Worm (Caenorhabditis elegans): ENCODE results near the gene ebp-2.

The ebp-2 gene

DNA sequence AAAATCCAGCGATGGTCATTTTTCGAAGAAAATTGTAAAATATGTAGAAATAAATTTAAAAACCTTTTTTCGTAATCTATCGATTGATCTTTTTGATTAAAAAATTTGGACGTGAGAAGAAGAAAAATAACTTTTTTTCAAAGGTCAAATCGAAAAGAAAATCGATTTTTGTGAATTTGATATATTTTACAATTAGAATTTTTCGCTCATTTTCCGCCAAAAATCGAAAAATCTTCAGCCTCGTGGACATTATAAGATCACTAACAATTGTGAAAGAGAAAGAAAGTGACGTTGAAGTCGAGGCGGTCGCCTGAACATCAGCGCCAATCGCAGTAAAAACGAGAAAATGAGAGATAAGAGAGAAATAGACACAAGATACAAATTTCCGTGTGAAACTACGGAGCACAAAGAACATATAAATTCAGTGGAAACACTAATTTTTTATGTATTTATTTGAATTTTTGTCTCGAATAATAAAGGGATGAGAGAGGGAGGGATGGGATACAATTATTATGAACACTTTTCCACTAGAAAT is 27.1 kb downstream of the ebp-2 start, which contains the start of gene cisd-1:
Gene cisd-1 (minus strand): TSS at position 51 of the 535 bp plus-strand sequence.
- TF ChIP-seq T20F7.1 (GFP tag; optimal IDR thresholded peaks at IDR 0.05): peak; percentile 26
- no peak for TF ChIP-seq egl-27 (tag; optimal IDR thresholded peaks at IDR 0.05)
- TF ChIP-seq pqm-1 (tag; optimal IDR thresholded peaks at IDR 0.05): peak; percentile 45
- no peak for TF ChIP-seq unc-130 (GFP tag; optimal IDR thresholded peaks at IDR 0.05)
- no peak for TF ChIP-seq fos-1 (tag; optimal IDR thresholded peaks at IDR 0.05)
- TF ChIP-seq madf-9 (GFP tag; conservative IDR thresholded peaks at IDR 0.05): no peak
- TF ChIP-seq mes-2 (tag; optimal IDR thresholded peaks at IDR 0.05; ENCODE audit: poor library complexity, severe bottlenecking): peak; percentile 11
- peak; percentile 2 for TF ChIP-seq nhr-77 (tag; optimal IDR thresholded peaks at IDR 0.05)
- TF ChIP-seq hif-1 (tag; optimal IDR thresholded peaks at IDR 0.05): peak in 1 of 2 experiments; percentile 49
- no peak for TF ChIP-seq saeg-2 (GFP tag; IDR thresholded peaks at IDR 0.05)
- no peak for TF ChIP-seq Y48G9A.11 (GFP tag; IDR thresholded peaks at IDR 0.05)
- TF ChIP-seq mdl-1 (tag; optimal IDR thresholded peaks at IDR 0.05): peak in 1 of 2 experiments; percentile 12
- TF ChIP-seq zip-11 (GFP tag; IDR thresholded peaks at IDR 0.05): no peak
- TF ChIP-seq nhr-42 (GFP tag; IDR thresholded peaks at IDR 0.05): no peak
- no peak for TF ChIP-seq daf-16 (GFP tag; optimal IDR thresholded peaks at IDR 0.05)
- TF ChIP-seq daf-16 (tag; optimal IDR thresholded peaks at IDR 0.05): peak; percentile 28
- TF ChIP-seq nhr-25 (tag; optimal IDR thresholded peaks at IDR 0.05; ENCODE audit: borderline replicate concordance, insufficient read depth): no peak
- no peak for TF ChIP-seq lin-13 (GFP tag; optimal IDR thresholded peaks at IDR 0.05)
- TF ChIP-seq mxl-3 (GFP tag; optimal IDR thresholded peaks at IDR 0.05): peak; percentile 49
- peak; percentile 98 for TF ChIP-seq nhr-28 (tag; optimal IDR thresholded peaks at IDR 0.05)
- peak; percentile 62 for TF ChIP-seq mep-1 (tag; optimal IDR thresholded peaks at IDR 0.05)
- peak; percentile 33; the same call in 1 of the 2 replicates for TF ChIP-seq dmd-6 (GFP tag; IDR thresholded peaks at IDR 0.05)
- TF ChIP-seq arid-1 (GFP tag; conservative IDR thresholded peaks at IDR 0.05): no peak
- no peak for TF ChIP-seq gei-8 (GFP tag; optimal IDR thresholded peaks at IDR 0.05)
- no peak for TF ChIP-seq nhr-102 (tag; optimal IDR thresholded peaks at IDR 0.05)
- peak; percentile 13 for TF ChIP-seq hlh-30 (tag; optimal IDR thresholded peaks at IDR 0.05; ENCODE audit: insufficient read depth)
- peak; percentile 28 for TF ChIP-seq ama-1 (optimal IDR thresholded peaks at IDR 0.05)
- peak; percentile 53 for TF ChIP-seq hlh-11 (tag; optimal IDR thresholded peaks at IDR 0.05)
- TF ChIP-seq dve-1 (tag; optimal IDR thresholded peaks at IDR 0.05; ENCODE audit: insufficient read depth): peak; percentile 7

ce11 chrII:11471916-11472315 is 29.4 kb downstream of the ebp-2 start, which contains the start of gene mfn-1:
Gene mfn-1, minus strand, starts transcription at chrII:11472016.
- TF ChIP-seq nhr-111 (GFP tag; optimal IDR thresholded peaks at IDR 0.05) (no peak), saeg-2 (GFP tag; IDR thresholded peaks at IDR 0.05) (no peak), egl-43 (GFP tag; IDR thresholded peaks at IDR 0.05) (no peak), sdz-12 (GFP tag; optimal IDR thresholded peaks at IDR 0.05) (no peak), hlh-30 (tag; optimal IDR thresholded peaks at IDR 0.05; ENCODE audit: insufficient read depth) (no peak), rbr-2 (tag; optimal IDR thresholded peaks at IDR 0.05) (no peak), jun-1 (tag; optimal IDR thresholded peaks at IDR 0.05) (no peak)

DNA sequence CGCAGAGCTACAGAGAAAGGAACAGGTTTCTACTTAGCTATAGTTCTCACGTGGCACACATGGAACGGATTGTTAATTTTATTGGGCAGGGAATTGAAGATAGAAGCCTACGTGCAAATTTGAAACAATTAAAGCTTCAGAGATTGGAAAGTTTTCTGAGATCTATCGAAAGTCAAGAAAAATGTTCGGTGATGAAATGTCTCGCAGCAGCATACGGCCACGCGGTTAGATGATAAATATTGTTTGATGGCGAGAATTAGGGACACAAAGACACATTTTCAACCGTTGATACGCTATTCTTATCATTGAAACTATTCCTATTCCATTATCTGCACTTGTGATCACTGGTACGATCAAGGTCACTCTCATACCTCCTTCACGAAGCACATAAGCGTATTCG is 30.0 kb downstream of the ebp-2 start:
- no peak for TF ChIP-seq daf-16 (GFP tag; optimal IDR thresholded peaks at IDR 0.05)
- peak; percentile 37 for TF ChIP-seq daf-16 (tag; optimal IDR thresholded peaks at IDR 0.05)
- no peak for TF ChIP-seq nhr-237 (tag; optimal IDR thresholded peaks at IDR 0.05)
- TF ChIP-seq php-3 (GFP tag; IDR thresholded peaks at IDR 0.05): 0 out of 2 replicates have a peak, but pooled peaks have one; percentile 10
- TF ChIP-seq skn-1 (tag; optimal IDR thresholded peaks at IDR 0.05): no peak
- peak; percentile 14 to 83 for TF ChIP-seq mdl-1 (tag; optimal IDR thresholded peaks at IDR 0.05)
- TF ChIP-seq nhr-10 (tag; optimal IDR thresholded peaks at IDR 0.05): peak; percentile 33
- TF ChIP-seq T20F7.1 (GFP tag; optimal IDR thresholded peaks at IDR 0.05): peak; percentile 25
- no peak for TF ChIP-seq zfp-3 (GFP tag; conservative IDR thresholded peaks at IDR 0.05)
- peak; percentile 71 for TF ChIP-seq hlh-30 (tag; optimal IDR thresholded peaks at IDR 0.05; ENCODE audit: insufficient read depth)
- TF ChIP-seq snpc-1.2 (GFP tag; IDR thresholded peaks at IDR 0.05): no peak
- TF ChIP-seq dmd-6 (GFP tag; IDR thresholded peaks at IDR 0.05): peak; percentile 85
- no peak for TF ChIP-seq nhr-77 (tag; optimal IDR thresholded peaks at IDR 0.05)
- peak in 1 of 2 experiments; percentile 56 for TF ChIP-seq lsy-2 (tag; optimal IDR thresholded peaks at IDR 0.05)
- no peak for TF ChIP-seq dpl-1 (GFP tag; optimal IDR thresholded peaks at IDR 0.05)
- TF ChIP-seq hif-1 (tag; optimal IDR thresholded peaks at IDR 0.05): peak; percentile 58 to 92
- peak; percentile 91 for TF ChIP-seq nhr-28 (tag; optimal IDR thresholded peaks at IDR 0.05)
- no peak for TF ChIP-seq mxl-2 (GFP tag; conservative IDR thresholded peaks at IDR 0.05)
- TF ChIP-seq lim-7 (GFP tag; IDR thresholded peaks at IDR 0.05): no peak
- peak; percentile 79 for TF ChIP-seq hlh-11 (tag; optimal IDR thresholded peaks at IDR 0.05)
- no peak for TF ChIP-seq nhr-6 (tag; optimal IDR thresholded peaks at IDR 0.05)
- no peak for TF ChIP-seq T26A8.4 (GFP tag; IDR thresholded peaks at IDR 0.05)

All from whole organism, L4 larva.